Fruit fly (Drosophila melanogaster): ENCODE measurements around the gene CG31131.

dm6 chr3R:27925000-27925970 lies 37.7 kb downstream of the CG31131 start, which contains the start of gene mino:
- no peak for TF ChIP-seq EcR (GFP tag; optimal IDR thresholded peaks at IDR 0.05)
- no peak for TF ChIP-seq D1 (tag; optimal IDR thresholded peaks at IDR 0.05)
- TF ChIP-seq CG4496 (GFP tag; IDR thresholded peaks at IDR 0.05): no peak
- no peak for TF ChIP-seq CG10348 (GFP tag; IDR thresholded peaks at IDR 0.05)
- TF ChIP-seq Snoo (tag; optimal IDR thresholded peaks at IDR 0.05): no peak
- TF ChIP-seq CG14655 (GFP tag; optimal IDR thresholded peaks at IDR 0.05): no peak
- peak; percentile 79 for TF ChIP-seq gl (tag; optimal IDR thresholded peaks at IDR 0.05)

Measured in whole organism, pupa.